Worm (Caenorhabditis elegans): Measurements from ENCODE around the gene F35F10.6.

F35F10.6 gene

ce11 chrV:3299437-3299836, 10.3 kb upstream of the F35F10.6 start:
- TF ChIP-seq C38D4.7 (GFP tag; optimal IDR thresholded peaks at IDR 0.05), result no peak
- no peak for TF ChIP-seq pag-3 (tag; optimal IDR thresholded peaks at IDR 0.05; ENCODE audit: borderline replicate concordance)

- TF ChIP-seq pha-2 (tag; optimal IDR thresholded peaks at IDR 0.05) (no peak), ceh-34 (tag; optimal IDR thresholded peaks at IDR 0.05) (no peak), Y22D7AL.16 (tag; optimal IDR thresholded peaks at IDR 0.05) (no peak), ceh-18 (tag; optimal IDR thresholded peaks at IDR 0.05) (no peak), madf-2 (tag; optimal IDR thresholded peaks at IDR 0.05) (no peak), hlh-6 (tag; optimal IDR thresholded peaks at IDR 0.05) (no peak), pag-3 (tag; optimal IDR thresholded peaks at IDR 0.05; ENCODE audit: borderline replicate concordance) (no peak), hlh-30 (tag; optimal IDR thresholded peaks at IDR 0.05; ENCODE audit: insufficient read depth) (no peak), pha-4 (tag; optimal IDR thresholded peaks at IDR 0.05) (no peak), sdc-2 (tag; optimal IDR thresholded peaks at IDR 0.05) (no peak), hlh-15 (tag; optimal IDR thresholded peaks at IDR 0.05) (no peak), ceh-30 (tag; optimal IDR thresholded peaks at IDR 0.05) (no peak)
These were observed 8.6 kb upstream of the F35F10.6 start, which contains the start of gene srx-122 for ce11 chrV:3297764-3298163. Gene srx-122 (minus strand): TSS chrV:3297864.

ce11 chrV:3295368-3295767, 6.2 kb upstream of the F35F10.6 start:
- TF ChIP-seq ceh-30 (tag; optimal IDR thresholded peaks at IDR 0.05) (no peak), madf-2 (tag; optimal IDR thresholded peaks at IDR 0.05) (no peak), sdc-2 (tag; optimal IDR thresholded peaks at IDR 0.05) (no peak), ets-4 (tag; optimal IDR thresholded peaks at IDR 0.05) (no peak), odd-2 (tag; optimal IDR thresholded peaks at IDR 0.05) (no peak)

- TF ChIP-seq ets-4 (tag; optimal IDR thresholded peaks at IDR 0.05) (no peak), ahr-1 (tag; optimal IDR thresholded peaks at IDR 0.05) (no peak), rnt-1 (tag; optimal IDR thresholded peaks at IDR 0.05) (no peak), elt-4 (tag; optimal IDR thresholded peaks at IDR 0.05) (no peak), ceh-31 (tag; optimal IDR thresholded peaks at IDR 0.05) (no peak), syd-9 (tag; optimal IDR thresholded peaks at IDR 0.05) (no peak), ceh-9 (tag; optimal IDR thresholded peaks at IDR 0.05) (no peak), che-1 (tag; optimal IDR thresholded peaks at IDR 0.05) (no peak), T23F11.4 (GFP tag; optimal IDR thresholded peaks at IDR 0.05) (no peak), hlh-13 (GFP tag; optimal IDR thresholded peaks at IDR 0.05) (no peak), ceh-6 (GFP tag; optimal IDR thresholded peaks at IDR 0.05) (no peak), pha-4 (tag; optimal IDR thresholded peaks at IDR 0.05) (no peak)
These were observed 1.0 kb downstream of the F35F10.6 start for ce11 chrV:3288134-3288533.

ce11 chrV:3287330-3287729, 1.8 kb downstream of the F35F10.6 start, which contains the start of gene F35F10.7:
Gene F35F10.7 (minus strand): TSS chrV:3287430.
- TF ChIP-seq nfya-1 (tag; optimal IDR thresholded peaks at IDR 0.05) (no peak), ref-2 (tag; optimal IDR thresholded peaks at IDR 0.05) (no peak), mec-3 (tag; optimal IDR thresholded peaks at IDR 0.05; ENCODE audit: borderline replicate concordance) (no peak), ceh-30 (tag; optimal IDR thresholded peaks at IDR 0.05) (no peak), ttx-3 (tag; optimal IDR thresholded peaks at IDR 0.05) (no peak), sox-4 (tag; optimal IDR thresholded peaks at IDR 0.05) (no peak), K09A11.1 (tag; optimal IDR thresholded peaks at IDR 0.05; ENCODE audit: insufficient read depth) (no peak), ceh-6 (GFP tag; optimal IDR thresholded peaks at IDR 0.05) (no peak), tbx-2 (tag; optimal IDR thresholded peaks at IDR 0.05) (no peak), elt-2 (tag; optimal IDR thresholded peaks at IDR 0.05) (no peak), T23F11.4 (GFP tag; optimal IDR thresholded peaks at IDR 0.05) (no peak), hlh-13 (GFP tag; optimal IDR thresholded peaks at IDR 0.05) (no peak), dve-1 (tag; optimal IDR thresholded peaks at IDR 0.05) (no peak), npax-4 (tag; optimal IDR thresholded peaks at IDR 0.05) (no peak), ama-1 (optimal IDR thresholded peaks at IDR 0.05) (no peak), ceh-14 (tag; optimal IDR thresholded peaks at IDR 0.05) (no peak), pros-1 (tag; optimal IDR thresholded peaks at IDR 0.05) (no peak)
